Fruit fly (Drosophila melanogaster): ENCODE results near the gene Gr32a.

The Gr32a gene

dm6 chr2L:11072880-11073279 is 40.9 kb upstream of the Gr32a start:
- TF ChIP-seq CG10348 (GFP tag; IDR thresholded peaks at IDR 0.05) = no peak
- TF ChIP-seq CG17806 (tag; optimal IDR thresholded peaks at IDR 0.05) = peak; percentile 40
- peak; percentile 33 for TF ChIP-seq CG34367 (tag; optimal IDR thresholded peaks at IDR 0.05)
- no peak for TF ChIP-seq CG13204 (GFP tag; optimal IDR thresholded peaks at IDR 0.05)
- peak; percentile 55 for TF ChIP-seq CG8301 (tag; optimal IDR thresholded peaks at IDR 0.05)
- peak; percentile 56 for TF ChIP-seq CG9948 (tag; optimal IDR thresholded peaks at IDR 0.05)
- peak; percentile 66 for TF ChIP-seq CG14655 (GFP tag; optimal IDR thresholded peaks at IDR 0.05)
- TF ChIP-seq D1 (tag; optimal IDR thresholded peaks at IDR 0.05) = no peak
- peak; percentile 21 for TF ChIP-seq CG15710 (tag; optimal IDR thresholded peaks at IDR 0.05)
- no peak for TF ChIP-seq Ets98B (GFP tag; IDR thresholded peaks at IDR 0.05)
- no peak for TF ChIP-seq fd96Ca (GFP tag; IDR thresholded peaks at IDR 0.05)
- no peak for TF ChIP-seq EcR (GFP tag; optimal IDR thresholded peaks at IDR 0.05)
- TF ChIP-seq CG12605 (GFP tag; IDR thresholded peaks at IDR 0.05) = no peak
- no peak for TF ChIP-seq CG4496 (GFP tag; IDR thresholded peaks at IDR 0.05)
- peak; percentile 15 for TF ChIP-seq CG8159 (tag; optimal IDR thresholded peaks at IDR 0.05)
- no peak for TF ChIP-seq gl (tag; optimal IDR thresholded peaks at IDR 0.05)
- TF ChIP-seq rn (GFP tag; IDR thresholded peaks at IDR 0.05) = no peak

dm6 chr2L:11073947-11074346 is 39.9 kb upstream of the Gr32a start:
- TF ChIP-seq CG34367 (tag; optimal IDR thresholded peaks at IDR 0.05) = peak; percentile 54
- peak; percentile 62 for TF ChIP-seq CG8301 (tag; optimal IDR thresholded peaks at IDR 0.05)
- TF ChIP-seq EcR (GFP tag; optimal IDR thresholded peaks at IDR 0.05) = no peak
- TF ChIP-seq CG4496 (GFP tag; IDR thresholded peaks at IDR 0.05) = no peak
- TF ChIP-seq D1 (tag; optimal IDR thresholded peaks at IDR 0.05) = no peak
- peak; percentile 58 for TF ChIP-seq CG14655 (GFP tag; optimal IDR thresholded peaks at IDR 0.05)
- no peak for TF ChIP-seq CG32121 (GFP tag; IDR thresholded peaks at IDR 0.05)
- TF ChIP-seq CG10348 (GFP tag; IDR thresholded peaks at IDR 0.05) = no peak
- peak; percentile 9 for TF ChIP-seq CG17806 (tag; optimal IDR thresholded peaks at IDR 0.05)
- TF ChIP-seq CG8159 (tag; optimal IDR thresholded peaks at IDR 0.05) = peak; percentile 48
- no peak for TF ChIP-seq gl (tag; optimal IDR thresholded peaks at IDR 0.05)
- peak; percentile 8 for TF ChIP-seq Pif1A (GFP tag; optimal IDR thresholded peaks at IDR 0.05)
- no peak for TF ChIP-seq Pif1B (GFP tag; optimal IDR thresholded peaks at IDR 0.05)
- no peak for TF ChIP-seq Snoo (tag; optimal IDR thresholded peaks at IDR 0.05)
- peak; percentile 59 for TF ChIP-seq CG15710 (tag; optimal IDR thresholded peaks at IDR 0.05)
- no peak for TF ChIP-seq rn (GFP tag; IDR thresholded peaks at IDR 0.05)
- no peak for TF ChIP-seq CG12605 (GFP tag; IDR thresholded peaks at IDR 0.05)
- no peak for TF ChIP-seq CG13204 (GFP tag; optimal IDR thresholded peaks at IDR 0.05)
- no peak for TF ChIP-seq fd96Ca (GFP tag; IDR thresholded peaks at IDR 0.05)
- no peak for TF ChIP-seq Ets98B (GFP tag; IDR thresholded peaks at IDR 0.05)
- TF ChIP-seq CG9948 (tag; optimal IDR thresholded peaks at IDR 0.05) = peak; percentile 50

dm6 chr2L:11075114-11075513 is 38.7 kb upstream of the Gr32a start, which contains the start of gene CG43725:
Gene CG43725 (plus strand): TSS chr2L:11075513.
- no peak for TF ChIP-seq CG13204 (GFP tag; optimal IDR thresholded peaks at IDR 0.05)
- no peak for TF ChIP-seq Pif1A (GFP tag; optimal IDR thresholded peaks at IDR 0.05)
- TF ChIP-seq CG32121 (GFP tag; IDR thresholded peaks at IDR 0.05) = no peak
- TF ChIP-seq rn (GFP tag; IDR thresholded peaks at IDR 0.05) = no peak
- TF ChIP-seq Ets98B (GFP tag; IDR thresholded peaks at IDR 0.05) = no peak
- TF ChIP-seq CG9948 (tag; optimal IDR thresholded peaks at IDR 0.05) = no peak
- no peak for TF ChIP-seq CG34367 (tag; optimal IDR thresholded peaks at IDR 0.05)

- TF ChIP-seq rn (GFP tag; IDR thresholded peaks at IDR 0.05) = no peak
- TF ChIP-seq CG4496 (GFP tag; IDR thresholded peaks at IDR 0.05) = no peak
- TF ChIP-seq EcR (GFP tag; optimal IDR thresholded peaks at IDR 0.05) = no peak
- TF ChIP-seq Snoo (tag; optimal IDR thresholded peaks at IDR 0.05) = no peak
- TF ChIP-seq CG34367 (tag; optimal IDR thresholded peaks at IDR 0.05) = no peak
- no peak for TF ChIP-seq CG8159 (tag; optimal IDR thresholded peaks at IDR 0.05)
- no peak for TF ChIP-seq CG17806 (tag; optimal IDR thresholded peaks at IDR 0.05)
- TF ChIP-seq CG32121 (GFP tag; IDR thresholded peaks at IDR 0.05) = no peak
- TF ChIP-seq Pif1B (GFP tag; optimal IDR thresholded peaks at IDR 0.05) = no peak
- no peak for TF ChIP-seq Ets98B (GFP tag; IDR thresholded peaks at IDR 0.05)
- TF ChIP-seq CG10348 (GFP tag; IDR thresholded peaks at IDR 0.05) = no peak
- TF ChIP-seq fd96Ca (GFP tag; IDR thresholded peaks at IDR 0.05) = no peak
- no peak for TF ChIP-seq CG14655 (GFP tag; optimal IDR thresholded peaks at IDR 0.05)
- no peak for TF ChIP-seq CG13204 (GFP tag; optimal IDR thresholded peaks at IDR 0.05)
- TF ChIP-seq gl (tag; optimal IDR thresholded peaks at IDR 0.05) = no peak
- no peak for TF ChIP-seq CG12605 (GFP tag; IDR thresholded peaks at IDR 0.05)
- TF ChIP-seq Pif1A (GFP tag; optimal IDR thresholded peaks at IDR 0.05) = no peak
- TF ChIP-seq CG15710 (tag; optimal IDR thresholded peaks at IDR 0.05) = no peak
- TF ChIP-seq CG8301 (tag; optimal IDR thresholded peaks at IDR 0.05) = no peak
- TF ChIP-seq D1 (tag; optimal IDR thresholded peaks at IDR 0.05) = no peak
These were observed 32.5 kb upstream of the Gr32a start, which contains the start of gene AstC for dm6 chr2L:11081337-11081736. Gene AstC (minus strand): TSS chr2L:11081399.

dm6 chr2L:11082025-11082424 is 31.8 kb upstream of the Gr32a start:
- peak; percentile 95 for TF ChIP-seq CG12605 (GFP tag; IDR thresholded peaks at IDR 0.05)
- TF ChIP-seq CG4496 (GFP tag; IDR thresholded peaks at IDR 0.05) = no peak
- no peak for TF ChIP-seq gl (tag; optimal IDR thresholded peaks at IDR 0.05)
- no peak for TF ChIP-seq CG32121 (GFP tag; IDR thresholded peaks at IDR 0.05)
- TF ChIP-seq fd96Ca (GFP tag; IDR thresholded peaks at IDR 0.05) = no peak
- no peak for TF ChIP-seq Pif1A (GFP tag; optimal IDR thresholded peaks at IDR 0.05)
- TF ChIP-seq rn (GFP tag; IDR thresholded peaks at IDR 0.05) = no peak
- TF ChIP-seq CG8301 (tag; optimal IDR thresholded peaks at IDR 0.05) = no peak
- no peak for TF ChIP-seq CG8159 (tag; optimal IDR thresholded peaks at IDR 0.05)

dm6 chr2L:11085129-11085528 is 28.7 kb upstream of the Gr32a start, which contains the start of gene AstCC:
Gene AstCC (minus strand): TSS chr2L:11085229.
- TF ChIP-seq CG9948 (tag; optimal IDR thresholded peaks at IDR 0.05) (no peak), CG13204 (GFP tag; optimal IDR thresholded peaks at IDR 0.05) (no peak), CG34367 (tag; optimal IDR thresholded peaks at IDR 0.05) (no peak), EcR (GFP tag; optimal IDR thresholded peaks at IDR 0.05) (no peak), D1 (tag; optimal IDR thresholded peaks at IDR 0.05) (no peak), Pif1A (GFP tag; optimal IDR thresholded peaks at IDR 0.05) (no peak), CG8159 (tag; optimal IDR thresholded peaks at IDR 0.05) (no peak), Ets98B (GFP tag; IDR thresholded peaks at IDR 0.05) (no peak), gl (tag; optimal IDR thresholded peaks at IDR 0.05) (no peak), CG15710 (tag; optimal IDR thresholded peaks at IDR 0.05) (no peak), CG4496 (GFP tag; IDR thresholded peaks at IDR 0.05) (no peak), Snoo (tag; optimal IDR thresholded peaks at IDR 0.05) (no peak), CG14655 (GFP tag; optimal IDR thresholded peaks at IDR 0.05) (no peak), CG12605 (GFP tag; IDR thresholded peaks at IDR 0.05) (no peak), CG32121 (GFP tag; IDR thresholded peaks at IDR 0.05) (no peak), CG8301 (tag; optimal IDR thresholded peaks at IDR 0.05) (no peak), rn (GFP tag; IDR thresholded peaks at IDR 0.05) (no peak), fd96Ca (GFP tag; IDR thresholded peaks at IDR 0.05) (no peak), CG17806 (tag; optimal IDR thresholded peaks at IDR 0.05) (no peak)
